Fruit fly (Drosophila melanogaster) whole organism: Measurements from ENCODE around the gene CG10064.

Experiments used
- CG8478 ChIP-seq: fragments of >200 bp; optimal IDR thresholded peaks from 2 replicates; lab custom pipeline; 2018; ENCODE audit warnings: inconsistent platforms
- Dll ChIP-seq: fragments of >200 bp; optimal IDR thresholded peaks from 2 replicates; lab custom pipeline; 2017
- EcR ChIP-seq, 2 experiments: fragments of >200 bp; optimal IDR thresholded peaks; 2 replicates each; lab custom pipeline; 2017; ENCODE audit warnings: missing biosample characterization in 2 of 2, missing genetic modification characterization in 2 of 2, missing genetic modification reagents in 2 of 2
- pan ChIP-seq: fragments of >200 bp; optimal IDR thresholded peaks from 2 replicates; lab custom pipeline; 2017
- psq ChIP-seq: fragments of >200 bp; optimal IDR thresholded peaks from 2 replicates; lab custom pipeline; 2017
- usp ChIP-seq: fragments of >200 bp; optimal IDR thresholded peaks from 2 replicates; lab custom pipeline; 2017; ENCODE audit warnings: missing biosample characterization, missing genetic modification characterization, mixed read lengths

Gene CG10064

dm6 chr3L:6934799-6935318 lies 32.8 kb downstream of the CG10064 start:
- no peak for TF ChIP-seq pan (lab: Kevin White, UChicago)
- no peak for TF ChIP-seq EcR (GFP tag; optimal IDR thresholded peaks at IDR 0.05; lab: Kevin White, UChicago)
- no peak for TF ChIP-seq CG8478
- no peak for TF ChIP-seq Dll
- no peak for TF ChIP-seq usp (GFP tag; lab: Kevin White, UChicago)
- TF ChIP-seq psq: no peak

dm6 chr3L:6932626-6933025 lies 35.1 kb downstream of the CG10064 start, which contains the start of gene CG14820:
Gene CG14820, plus strand, starts transcription at chr3L:6932926.
- no peak for TF ChIP-seq usp (GFP tag; lab: Kevin White, UChicago)
- no peak for TF ChIP-seq Dll
- no peak for TF ChIP-seq CG8478
- TF ChIP-seq pan (lab: Kevin White, UChicago): no peak
- TF ChIP-seq psq: no peak
- TF ChIP-seq EcR (GFP tag; optimal IDR thresholded peaks at IDR 0.05; lab: Kevin White, UChicago): no peak

dm6 chr3L:6931850-6932249 lies 35.8 kb downstream of the CG10064 start, which contains the start of gene CG45413:
Gene CG45413, minus strand, starts transcription at chr3L:6931950.
- TF ChIP-seq pan (lab: Kevin White, UChicago): no peak
- TF ChIP-seq psq: no peak
- no peak for TF ChIP-seq usp (GFP tag; lab: Kevin White, UChicago)
- TF ChIP-seq Dll: no peak
- TF ChIP-seq CG8478: no peak
- no peak for TF ChIP-seq EcR (GFP tag; optimal IDR thresholded peaks at IDR 0.05; lab: Kevin White, UChicago)

DNA sequence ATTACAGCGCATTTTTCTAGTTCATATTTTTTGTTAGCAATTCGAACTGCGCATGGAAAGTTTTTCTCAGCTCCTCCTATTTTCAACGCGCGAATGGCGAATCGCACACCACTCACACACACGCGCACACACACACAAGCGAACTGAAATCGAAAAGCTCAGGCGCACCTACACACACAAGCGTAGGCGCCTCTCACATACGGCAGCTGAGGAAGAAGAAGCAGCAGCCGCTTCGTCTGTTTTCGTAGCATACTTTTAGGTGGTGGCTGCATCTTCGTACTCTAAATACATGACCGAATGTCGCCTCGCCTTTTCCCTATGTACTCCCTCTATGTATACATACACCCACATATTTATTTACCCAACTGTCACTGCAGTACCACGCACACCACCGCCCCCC lies 41.9 kb downstream of the CG10064 start:
- TF ChIP-seq usp (GFP tag; lab: Kevin White, UChicago): no peak
- TF ChIP-seq psq: no peak
- TF ChIP-seq pan (lab: Kevin White, UChicago): no peak
- TF ChIP-seq Dll: no peak
- no peak for TF ChIP-seq EcR (GFP tag; optimal IDR thresholded peaks at IDR 0.05; lab: Kevin White, UChicago)
- TF ChIP-seq CG8478: no peak

- no peak for TF ChIP-seq usp (GFP tag; lab: Kevin White, UChicago)
- TF ChIP-seq pan (lab: Kevin White, UChicago): no peak
- TF ChIP-seq EcR (GFP tag; optimal IDR thresholded peaks at IDR 0.05; lab: Kevin White, UChicago): no peak
- TF ChIP-seq CG8478: no peak
These were observed 48.5 kb downstream of the CG10064 start for dm6 chr3L:6919213-6919612.
